Fruit fly (Drosophila melanogaster): ENCODE results near the gene CG7910.
A peak's percentile ranks its signal among the peaks of the same experiment; 100 is the strongest.

The CG7910 gene

DNA sequence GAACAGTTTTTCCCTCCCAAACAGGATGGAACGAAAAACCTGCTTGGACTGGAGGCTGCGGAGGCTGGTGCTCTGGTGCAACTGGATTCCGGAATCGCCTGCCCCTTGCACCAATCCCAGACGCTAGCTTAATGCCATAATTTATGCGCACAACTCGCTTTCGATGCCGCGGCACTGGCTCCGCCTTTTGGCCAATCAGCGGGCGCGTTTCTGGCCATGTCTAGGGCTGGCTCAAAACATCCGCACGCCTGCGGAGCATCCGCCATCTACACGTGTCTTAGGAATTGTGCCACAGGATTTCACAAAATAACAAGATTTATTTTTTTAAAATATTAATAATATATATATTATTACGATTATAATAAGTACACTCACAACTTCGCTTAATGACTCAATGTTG, 47.5 kb downstream of the CG7910 start:
- TF ChIP-seq N (GFP tag; optimal IDR thresholded peaks at IDR 0.05): no peak
- peak; percentile 32 for TF ChIP-seq Dif (GFP tag; optimal IDR thresholded peaks at IDR 0.05; ENCODE audit: partially characterized antibody)

DNA sequence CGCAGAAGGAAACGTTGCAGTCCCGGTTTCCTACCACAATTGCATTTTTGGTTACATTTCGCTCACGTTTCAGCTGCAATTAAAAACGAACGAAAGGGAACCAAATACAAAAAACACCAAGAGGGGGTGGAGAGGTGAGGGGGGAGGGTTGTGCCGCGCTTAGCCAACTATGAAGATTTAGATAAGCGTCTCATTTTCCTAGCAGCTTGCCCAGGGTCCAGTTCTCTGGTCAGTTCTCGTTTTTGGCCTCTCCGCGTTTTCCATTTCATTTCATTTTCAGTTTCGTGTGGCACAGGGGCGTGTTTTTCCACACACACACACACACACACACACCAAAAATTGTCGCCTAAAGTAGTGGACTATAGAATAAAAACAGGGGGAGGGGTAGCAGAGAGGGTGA, 51.0 kb downstream of the CG7910 start:
- TF ChIP-seq fru (GFP tag; optimal IDR thresholded peaks at IDR 0.05) (no peak), CG32264 (GFP tag; optimal IDR thresholded peaks at IDR 0.05) (no peak), jim (GFP tag; optimal IDR thresholded peaks at IDR 0.05) (no peak), foxo (GFP tag; optimal IDR thresholded peaks at IDR 0.05) (no peak), Dfd (GFP tag; optimal IDR thresholded peaks at IDR 0.05) (peak; percentile 7), N (GFP tag; optimal IDR thresholded peaks at IDR 0.05) (no peak)

Measured in whole organism, wandering third instar larva.